Worm (Caenorhabditis elegans) whole organism, late embryonic: ENCODE measurements around the gene F54D5.15.

ENCODE experiments used
- C08G9.2 ChIP-seq: sonication (generic microtip); optimal IDR thresholded peaks from 2 replicates; lab custom pipeline; 2016; ENCODE audit warnings: mild to moderate bottlenecking, missing genetic modification characterization, moderate library complexity, missing compliant biosample characterization
- F13H6.1 ChIP-seq: sonication (generic microtip); optimal IDR thresholded peaks from 2 replicates; lab custom pipeline; 2016; ENCODE audit warnings: missing genetic modification characterization, missing compliant biosample characterization
- K09A11.1 ChIP-seq: sonication (generic microtip); optimal IDR thresholded peaks from 2 replicates; lab custom pipeline; 2017; ENCODE audit warnings: antibody characterized with exemption, mild to moderate bottlenecking, missing genetic modification characterization, missing compliant biosample characterization; ENCODE audit not compliant: insufficient read depth
- T23F11.4 ChIP-seq: fragments of 200-800 bp; sonication (Bioruptor generic); optimal IDR thresholded peaks from 2 replicates; lab custom pipeline; 2018; ENCODE audit warnings: mild to moderate bottlenecking, missing genetic modification characterization, missing compliant biosample characterization
- Y22D7AL.16 ChIP-seq: sonication (generic microtip); optimal IDR thresholded peaks from 2 replicates; lab custom pipeline; 2016; ENCODE audit warnings: missing genetic modification characterization, missing compliant biosample characterization
- ahr-1 ChIP-seq: sonication (generic microtip); optimal IDR thresholded peaks from 2 replicates; lab custom pipeline; 2016; ENCODE audit warnings: missing genetic modification characterization, missing compliant biosample characterization
- ama-1 ChIP-seq: fragments of 150-350 bp; optimal IDR thresholded peaks from 2 replicates; lab custom pipeline; 2014
- ceh-14 ChIP-seq: sonication (generic microtip); optimal IDR thresholded peaks from 2 replicates; lab custom pipeline; 2016; ENCODE audit warnings: missing genotype, missing genetic modification characterization, missing compliant biosample characterization
- ceh-18 ChIP-seq: sonication (generic microtip); optimal IDR thresholded peaks from 2 replicates; lab custom pipeline; 2016; ENCODE audit warnings: missing genetic modification characterization, missing compliant biosample characterization
- ceh-2 ChIP-seq: sonication (generic microtip); optimal IDR thresholded peaks from 2 replicates; lab custom pipeline; 2016; ENCODE audit warnings: missing genotype, missing genetic modification characterization, missing compliant biosample characterization
- ceh-22 ChIP-seq: sonication (generic microtip); optimal IDR thresholded peaks from 2 replicates; lab custom pipeline; 2017; ENCODE audit warnings: missing biosample characterization, missing genetic modification characterization
- ceh-24 ChIP-seq: sonication (generic microtip); optimal IDR thresholded peaks from 2 replicates; lab custom pipeline; 2016; ENCODE audit warnings: mild to moderate bottlenecking, missing genetic modification characterization, missing compliant biosample characterization
- ceh-31 ChIP-seq: sonication (generic microtip); optimal IDR thresholded peaks from 2 replicates; lab custom pipeline; 2016; ENCODE audit warnings: missing genetic modification characterization, missing compliant biosample characterization
- ceh-34 ChIP-seq: sonication (generic microtip); optimal IDR thresholded peaks from 2 replicates; lab custom pipeline; 2016; ENCODE audit warnings: mild to moderate bottlenecking, missing genetic modification characterization, missing compliant biosample characterization
- ceh-45 ChIP-seq: fragments of 200-800 bp; sonication (Bioruptor generic); IDR thresholded peaks from 2 replicates; pipeline ENCODE4 v1.3.6; 2022; ENCODE audit warnings: missing genetic modification reagents, missing genetic modification characterization, missing compliant biosample characterization
- ceh-48 ChIP-seq: sonication (generic microtip); optimal IDR thresholded peaks from 2 replicates; lab custom pipeline; 2016; ENCODE audit warnings: missing genetic modification characterization, inconsistent platforms, missing compliant biosample characterization
- ceh-9 ChIP-seq: sonication (generic microtip); optimal IDR thresholded peaks from 2 replicates; lab custom pipeline; 2016; ENCODE audit warnings: mild to moderate bottlenecking, missing genetic modification characterization, inconsistent platforms, missing compliant biosample characterization
- dmd-4 ChIP-seq: sonication (generic microtip); optimal IDR thresholded peaks from 2 replicates; lab custom pipeline; 2016; ENCODE audit warnings: borderline replicate concordance, missing genetic modification characterization, missing compliant biosample characterization
- dve-1 ChIP-seq: sonication (generic microtip); optimal IDR thresholded peaks from 2 replicates; lab custom pipeline; 2017; ENCODE audit warnings: antibody characterized with exemption, mild to moderate bottlenecking, missing genetic modification characterization, missing compliant biosample characterization
- elt-2 ChIP-seq: sonication (generic microtip); optimal IDR thresholded peaks from 2 replicates; lab custom pipeline; 2016; ENCODE audit warnings: missing genetic modification reagents, missing genetic modification characterization, missing compliant biosample characterization
- elt-4 ChIP-seq: sonication (generic microtip); optimal IDR thresholded peaks from 2 replicates; lab custom pipeline; 2016; ENCODE audit warnings: missing genetic modification characterization, missing compliant biosample characterization
- ets-4 ChIP-seq: sonication (generic microtip); optimal IDR thresholded peaks from 2 replicates; lab custom pipeline; 2016; ENCODE audit warnings: missing genetic modification characterization, missing compliant biosample characterization
- eyg-1 ChIP-seq: sonication (generic microtip); optimal IDR thresholded peaks from 2 replicates; lab custom pipeline; 2016; ENCODE audit warnings: missing genotype, missing genetic modification characterization, missing compliant biosample characterization
- fkh-10 ChIP-seq: fragments of 150-350 bp; optimal IDR thresholded peaks from 2 replicates; lab custom pipeline; 2014; ENCODE audit warnings: missing biosample characterization, missing genetic modification reagents, missing genetic modification characterization
- hlh-13 ChIP-seq: fragments of 200-800 bp; sonication (Bioruptor generic); optimal IDR thresholded peaks from 2 replicates; lab custom pipeline; 2018; ENCODE audit warnings: mild to moderate bottlenecking, missing genetic modification characterization, missing compliant biosample characterization
- hlh-15 ChIP-seq: sonication (generic microtip); optimal IDR thresholded peaks from 2 replicates; lab custom pipeline; 2016; ENCODE audit warnings: missing genetic modification characterization, missing compliant biosample characterization
- hlh-30 ChIP-seq: sonication (generic microtip); optimal IDR thresholded peaks from 2 replicates; lab custom pipeline; 2017; ENCODE audit warnings: antibody characterized with exemption, missing genetic modification characterization, missing compliant biosample characterization; ENCODE audit not compliant: insufficient read depth
- hlh-6 ChIP-seq: sonication (generic microtip); optimal IDR thresholded peaks from 2 replicates; lab custom pipeline; 2016; ENCODE audit warnings: missing genotype, missing genetic modification characterization, missing compliant biosample characterization
- hlh-8 ChIP-seq: sonication (generic microtip); optimal IDR thresholded peaks from 2 replicates; lab custom pipeline; 2016; ENCODE audit warnings: missing genotype, missing genetic modification characterization, missing compliant biosample characterization
- lim-6 ChIP-seq: sonication (generic microtip); optimal IDR thresholded peaks from 2 replicates; lab custom pipeline; 2016; ENCODE audit warnings: missing genetic modification characterization, missing compliant biosample characterization
- mec-3 ChIP-seq: sonication (generic microtip); optimal IDR thresholded peaks from 2 replicates; lab custom pipeline; 2016; ENCODE audit warnings: borderline replicate concordance, missing genetic modification characterization, missing compliant biosample characterization
- nfya-1 ChIP-seq: sonication (generic microtip); optimal IDR thresholded peaks from 2 replicates; lab custom pipeline; 2017; ENCODE audit warnings: missing genetic modification characterization, mild to moderate bottlenecking, missing compliant biosample characterization, antibody characterized with exemption, moderate library complexity
- pax-1 ChIP-seq: fragments of 150-350 bp; optimal IDR thresholded peaks from 2 replicates; lab custom pipeline; 2014; ENCODE audit warnings: missing biosample characterization, missing genetic modification characterization
- pha-4 ChIP-seq: fragments of 150-350 bp; optimal IDR thresholded peaks from 2 replicates; lab custom pipeline; 2018; ENCODE audit warnings: missing biosample characterization, missing genetic modification reagents, missing genetic modification characterization
- pqm-1 ChIP-seq: sonication (generic microtip); optimal IDR thresholded peaks from 2 replicates; lab custom pipeline; 2016; ENCODE audit warnings: missing genetic modification characterization, missing compliant biosample characterization
- rnt-1 ChIP-seq: sonication (generic microtip); optimal IDR thresholded peaks from 2 replicates; lab custom pipeline; 2016; ENCODE audit warnings: missing genetic modification characterization, missing compliant biosample characterization
- syd-9 ChIP-seq: sonication (generic microtip); optimal IDR thresholded peaks from 2 replicates; lab custom pipeline; 2016; ENCODE audit warnings: mild to moderate bottlenecking, missing genetic modification characterization, moderate library complexity, missing compliant biosample characterization
- tbx-2 ChIP-seq: sonication (generic microtip); optimal IDR thresholded peaks from 2 replicates; lab custom pipeline; 2016; ENCODE audit warnings: missing genetic modification characterization, missing compliant biosample characterization
- tbx-7 ChIP-seq: sonication (generic microtip); optimal IDR thresholded peaks from 2 replicates; lab custom pipeline; 2016; ENCODE audit warnings: missing genotype, missing genetic modification characterization, missing compliant biosample characterization
- ttx-3 ChIP-seq: sonication (generic microtip); optimal IDR thresholded peaks from 2 replicates; lab custom pipeline; 2016; ENCODE audit warnings: missing genetic modification reagents, missing genetic modification characterization, missing compliant biosample characterization
- unc-3 ChIP-seq, 2 experiments: fragments of 200-800 bp in 1 of 2; sonication (Bioruptor generic) in 1 of 2; sonication (generic microtip) in 1 of 2; conservative IDR thresholded peaks in 1 of 2; optimal IDR thresholded peaks in 1 of 2; 2 replicates each; pipeline versions ENCODE4 v1.3.6 to Lab custom; 2016 to 2022; ENCODE audit warnings: missing compliant biosample characterization in 2 of 2, missing genetic modification characterization in 2 of 2, missing genetic modification reagents in 1 of 2
- unc-42 ChIP-seq: sonication (generic microtip); optimal IDR thresholded peaks from 2 replicates; lab custom pipeline; 2016; ENCODE audit warnings: missing genotype, missing genetic modification characterization, missing compliant biosample characterization
- unc-86 ChIP-seq: sonication (generic microtip); optimal IDR thresholded peaks from 2 replicates; lab custom pipeline; 2016; ENCODE audit warnings: missing genetic modification characterization, missing compliant biosample characterization
- zip-5 ChIP-seq: sonication (generic microtip); optimal IDR thresholded peaks from 2 replicates; lab custom pipeline; 2016; ENCODE audit warnings: missing genetic modification characterization, missing compliant biosample characterization
- ztf-16 ChIP-seq: sonication (generic microtip); optimal IDR thresholded peaks from 2 replicates; lab custom pipeline; 2017; ENCODE audit warnings: missing genetic modification characterization, missing compliant biosample characterization

Gene F54D5.15

DNA sequence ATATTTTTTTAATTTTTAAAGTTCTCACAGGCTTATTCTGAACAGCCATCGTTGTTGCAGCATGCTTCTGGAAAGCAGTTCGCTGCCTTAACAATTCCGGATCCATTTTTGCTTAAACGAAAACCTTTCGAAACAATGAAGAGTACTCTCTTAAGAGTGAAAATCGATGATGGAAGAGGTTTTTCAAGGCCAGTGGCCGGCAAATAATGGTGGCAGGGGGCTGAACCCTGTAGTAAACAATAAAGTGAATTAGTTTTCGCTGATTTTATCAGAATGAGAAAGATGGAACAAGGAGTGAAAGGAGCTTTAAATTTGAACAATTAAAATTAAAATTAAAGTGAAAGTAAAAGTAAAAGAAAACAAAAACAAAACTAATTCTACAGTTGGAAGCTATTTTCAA, 21.6 kb downstream of the F54D5.15 start, which contains the start of gene gtf-2E2:
TSS of gene gtf-2E2 (minus strand) at position 111 of the 400 bp plus-strand sequence.
- TF ChIP-seq unc-3 (GFP tag; conservative IDR thresholded peaks at IDR 0.05; lab: Robert Waterston, UW), result no peak
- no peak for TF ChIP-seq unc-3 (tag; optimal IDR thresholded peaks at IDR 0.05; lab: Kevin White, UChicago)
- no peak for TF ChIP-seq ceh-45 (GFP tag; lab: Robert Waterston, UW)
- peak; percentile 55 for TF ChIP-seq ceh-31
- no peak for TF ChIP-seq unc-86
- no peak for TF ChIP-seq hlh-30 (tag; lab: Kevin White, UChicago)
- TF ChIP-seq pqm-1, result no peak
- no peak for TF ChIP-seq unc-42 (tag; lab: Kevin White, UChicago)
- no peak for TF ChIP-seq hlh-6 (tag; lab: Kevin White, UChicago)
- peak; percentile 25 for TF ChIP-seq tbx-2 (tag; lab: Kevin White, UChicago)
- TF ChIP-seq pax-1, result no peak
- TF ChIP-seq tbx-7 (tag; lab: Kevin White, UChicago), result no peak
- TF ChIP-seq ttx-3 (tag; lab: Kevin White, UChicago), result no peak
- peak; percentile 3 for TF ChIP-seq nfya-1 (tag; lab: Kevin White, UChicago)
- TF ChIP-seq ets-4, result no peak
- no peak for TF ChIP-seq elt-2 (tag; lab: Kevin White, UChicago)
- no peak for TF ChIP-seq ztf-16 (tag; lab: Kevin White, UChicago)
- peak; percentile 56 for TF ChIP-seq C08G9.2 (tag; lab: Kevin White, UChicago)
- TF ChIP-seq ceh-34 (tag; lab: Kevin White, UChicago), result no peak
- TF ChIP-seq pha-4 (tag; lab: Kevin White, UChicago), result no peak
- peak; percentile 53 for TF ChIP-seq ceh-48 (tag; lab: Kevin White, UChicago)
- no peak for TF ChIP-seq elt-4 (tag; lab: Kevin White, UChicago)
- TF ChIP-seq ceh-14 (tag; lab: Kevin White, UChicago), result no peak
- no peak for TF ChIP-seq Y22D7AL.16 (tag; lab: Kevin White, UChicago)
- no peak for TF ChIP-seq ceh-24 (tag; lab: Kevin White, UChicago)
- TF ChIP-seq, all 69 proteins: peak for 5

DNA sequence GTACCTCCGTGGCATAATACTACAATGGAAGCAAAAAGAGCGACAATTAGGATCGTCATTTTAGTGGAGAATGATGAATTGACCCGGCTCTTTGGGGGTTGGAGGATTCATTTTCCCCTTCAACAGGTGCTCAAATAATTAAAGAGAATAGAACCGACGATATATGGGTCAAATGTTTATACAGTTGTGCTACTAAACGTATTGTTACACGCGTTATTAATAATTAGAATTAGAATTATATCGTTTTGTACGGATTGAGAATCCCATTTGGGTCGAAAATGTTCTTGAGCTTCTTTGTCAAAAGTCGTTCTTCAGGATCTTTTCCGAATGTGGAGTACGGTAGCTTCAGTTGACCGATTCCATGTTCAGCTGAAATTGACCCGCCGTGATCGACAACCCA, 25.3 kb downstream of the F54D5.15 start, which contains the start of gene Y62F5A.9:
TSS of gene Y62F5A.9 (minus strand) at position 101 of the 400 bp plus-strand sequence.
- TF ChIP-seq ceh-2 (tag; lab: Kevin White, UChicago) (no peak), zip-5 (no peak), elt-4 (tag; lab: Kevin White, UChicago) (no peak), hlh-15 (tag; lab: Kevin White, UChicago) (no peak), T23F11.4 (GFP tag; lab: Kevin White, UChicago) (no peak), lim-6 (tag; lab: Kevin White, UChicago) (no peak), dve-1 (tag; lab: Kevin White, UChicago) (no peak), ceh-34 (tag; lab: Kevin White, UChicago) (no peak), K09A11.1 (tag; lab: Kevin White, UChicago) (no peak)
- TF ChIP-seq, all 69 proteins: peak for 0

DNA sequence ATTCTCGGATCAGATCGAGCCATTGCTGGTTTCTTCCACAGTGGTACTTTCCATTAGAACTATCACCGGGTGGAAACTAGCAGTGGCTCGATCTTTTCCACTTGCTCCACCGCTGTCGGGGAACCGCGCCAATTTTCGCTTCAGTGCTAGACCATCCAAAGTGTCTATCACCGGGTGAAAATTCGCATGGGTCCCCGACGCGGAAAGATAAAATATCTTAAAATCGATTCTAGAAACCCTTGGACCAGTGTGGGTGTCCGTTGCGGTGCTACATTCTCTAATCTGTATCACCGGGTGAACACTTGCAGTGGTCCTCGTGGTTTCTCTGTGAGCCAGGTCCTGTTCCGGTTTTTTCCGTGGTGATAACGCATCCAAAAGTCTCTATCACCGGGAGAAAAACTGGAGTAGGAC, 26.4 kb downstream of the F54D5.15 start:
- TF ChIP-seq ama-1 (lab: Kevin White, UChicago) (peak; percentile 96), rnt-1 (tag; lab: Kevin White, UChicago) (no peak)

DNA sequence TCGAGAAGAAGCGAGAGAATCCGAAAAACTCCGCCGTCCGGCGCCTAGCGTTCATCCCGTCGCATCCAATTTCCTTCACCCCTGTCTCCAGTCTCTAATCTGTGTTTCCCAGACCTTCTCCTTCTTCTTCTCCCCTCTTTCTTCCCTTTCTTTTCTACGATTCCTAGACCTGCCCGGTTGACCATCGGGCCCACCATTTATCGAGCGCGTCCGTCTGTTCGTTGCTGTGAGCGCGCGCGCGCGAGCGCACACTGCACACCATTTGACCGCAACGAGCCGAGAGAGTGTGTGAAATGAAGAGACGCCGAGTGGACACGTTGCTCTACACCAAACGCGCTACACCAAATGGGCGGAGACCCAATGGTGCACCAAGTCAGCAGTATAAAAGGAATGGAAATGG, 26.9 kb downstream of the F54D5.15 start:
- TF ChIP-seq elt-2 (tag; lab: Kevin White, UChicago) (no peak), ahr-1 (tag; lab: Kevin White, UChicago) (no peak), pax-1 (peak; percentile 28), fkh-10 (GFP tag; lab: Kevin White, UChicago) (no peak), ceh-9 (no peak), dmd-4 (tag; lab: Kevin White, UChicago) (peak; percentile 41), tbx-2 (tag; lab: Kevin White, UChicago) (peak; percentile 13), hlh-30 (tag; lab: Kevin White, UChicago) (peak; percentile 80), hlh-13 (GFP tag; lab: Kevin White, UChicago) (no peak), nfya-1 (tag; lab: Kevin White, UChicago) (peak; percentile 45), ceh-22 (tag; lab: Kevin White, UChicago) (no peak), unc-86 (no peak), F13H6.1 (no peak), ceh-48 (tag; lab: Kevin White, UChicago) (peak; percentile 22), ceh-14 (tag; lab: Kevin White, UChicago) (peak; percentile 16), ceh-45 (GFP tag; lab: Robert Waterston, UW) (no peak), hlh-8 (no peak), ztf-16 (tag; lab: Kevin White, UChicago) (no peak), ceh-2 (tag; lab: Kevin White, UChicago) (peak; percentile 31), eyg-1 (peak; percentile 60), T23F11.4 (GFP tag; lab: Kevin White, UChicago) (peak; percentile 5), syd-9 (tag; lab: Kevin White, UChicago) (peak; percentile 32), ceh-18 (tag; lab: Kevin White, UChicago) (no peak), ceh-31 (peak; percentile 66), mec-3 (tag; lab: Kevin White, UChicago) (no peak)
